Worm (Caenorhabditis elegans) whole organism, L4 larva: ENCODE data around the gene sre-20.
A peak's percentile ranks its signal among the peaks of the same experiment; 100 is the strongest.

Experiments
- T20F7.1 ChIP-seq: fragments of 200-800 bp; sonication (Bioruptor generic); optimal IDR thresholded peaks from 2 replicates; lab custom pipeline; 2018; ENCODE audit warnings: mild to moderate bottlenecking, missing genetic modification characterization, missing compliant biosample characterization
- T26A8.4 ChIP-seq: fragments of 200-800 bp; sonication (Bioruptor generic); IDR thresholded peaks from 2 replicates; pipeline ENCODE4 v1.3.6; 2022; ENCODE audit warnings: missing genetic modification characterization, missing compliant biosample characterization
- ZK337.2 ChIP-seq: fragments of 200-800 bp; sonication (Bioruptor generic); IDR thresholded peaks from 2 replicates; pipeline ENCODE4 v1.3.6; 2022; ENCODE audit warnings: missing genetic modification reagents, missing genetic modification characterization, missing compliant biosample characterization
- aly-2 ChIP-seq: sonication (generic microtip); optimal IDR thresholded peaks from 2 replicates; lab custom pipeline; 2018; ENCODE audit warnings: missing biosample characterization, missing genetic modification characterization
- ceh-20 ChIP-seq: fragments of 200-800 bp; sonication (Bioruptor generic); IDR thresholded peaks from 2 replicates; pipeline ENCODE4 v1.3.6; 2022; ENCODE audit warnings: missing genetic modification reagents, missing genetic modification characterization, missing compliant biosample characterization
- ceh-32 ChIP-seq: sonication (generic microtip); optimal IDR thresholded peaks from 2 replicates; lab custom pipeline; 2016; ENCODE audit warnings: mild to moderate bottlenecking, missing genetic modification characterization, missing compliant biosample characterization; ENCODE audit not compliant: poor library complexity
- ceh-44 ChIP-seq: fragments of 200-800 bp; sonication (Bioruptor generic); IDR thresholded peaks from 2 replicates; pipeline ENCODE4 v1.3.6; 2022; ENCODE audit warnings: missing genetic modification reagents, missing genetic modification characterization, missing compliant biosample characterization
- ctbp-1 ChIP-seq: fragments of 200-800 bp; sonication (Bioruptor generic); IDR thresholded peaks from 2 replicates; pipeline ENCODE4 v1.3.6; 2022; ENCODE audit warnings: missing genetic modification reagents, missing genetic modification characterization, missing compliant biosample characterization
- daf-16 ChIP-seq, 3 experiments: sonication (generic microtip); optimal IDR thresholded peaks; 2 replicates each; lab custom pipeline; 2016 to 2017; ENCODE audit warnings: missing genetic modification characterization in 3 of 3, missing genetic modification reagents in 3 of 3, mild to moderate bottlenecking in 2 of 3, missing compliant biosample characterization in 2 of 3, missing biosample characterization in 1 of 3, moderate library complexity in 1 of 3
- daf-19 ChIP-seq: fragments of 200-800 bp; sonication (Bioruptor generic); conservative IDR thresholded peaks from 2 replicates; pipeline ENCODE4 v1.3.6; 2022; ENCODE audit warnings: missing genetic modification characterization, missing compliant biosample characterization
- dmd-6 ChIP-seq: fragments of 200-800 bp; sonication (Bioruptor generic); IDR thresholded peaks from 2 replicates; pipeline ENCODE4 v1.3.6; 2022; ENCODE audit warnings: missing genetic modification reagents, missing genetic modification characterization, missing compliant biosample characterization
- gei-8 ChIP-seq: fragments of 200-800 bp; sonication (Bioruptor generic); optimal IDR thresholded peaks from 2 replicates; lab custom pipeline; 2018; ENCODE audit warnings: mild to moderate bottlenecking, missing genetic modification characterization, missing compliant biosample characterization
- hlh-30 ChIP-seq: sonication (generic microtip); optimal IDR thresholded peaks from 2 replicates; lab custom pipeline; 2017; ENCODE audit warnings: antibody characterized with exemption, mild to moderate bottlenecking, missing genetic modification characterization, missing compliant biosample characterization; ENCODE audit not compliant: insufficient read depth
- hmg-1.1 ChIP-seq: fragments of 200-800 bp; sonication (Bioruptor generic); IDR thresholded peaks from 2 replicates; pipeline ENCODE4 v1.3.6; 2022; ENCODE audit warnings: missing genetic modification reagents, missing genetic modification characterization, missing compliant biosample characterization
- lin-39 ChIP-seq: fragments of 150-350 bp; optimal IDR thresholded peaks from 2 replicates; lab custom pipeline; 2014; ENCODE audit warnings: missing biosample characterization, missing genetic modification reagents, missing genetic modification characterization
- madf-9 ChIP-seq: fragments of 200-800 bp; sonication (Bioruptor generic); conservative IDR thresholded peaks from 2 replicates; pipeline ENCODE4 v1.3.6; 2022; ENCODE audit warnings: missing genetic modification reagents, missing genetic modification characterization, missing compliant biosample characterization
- mdl-1 ChIP-seq, 2 experiments: fragments of 150-350 bp in 1 of 2; sonication (generic microtip) in 1 of 2; optimal IDR thresholded peaks; 2 replicates each; lab custom pipeline; 2014 to 2017; ENCODE audit warnings: missing biosample characterization in 2 of 2, missing genetic modification characterization in 2 of 2
- mdt-29 ChIP-seq: fragments of 200-800 bp; sonication (Bioruptor generic); IDR thresholded peaks from 2 replicates; pipeline ENCODE4 v1.3.6; 2022; ENCODE audit warnings: missing genetic modification reagents, missing genetic modification characterization, missing compliant biosample characterization
- mep-1 ChIP-seq: fragments of 150-350 bp; sonication (generic microtip); optimal IDR thresholded peaks from 3 replicates; lab custom pipeline; 2014; ENCODE audit warnings: missing biosample characterization, missing genetic modification characterization
- mxl-3 ChIP-seq: fragments of 200-800 bp; sonication (Bioruptor generic); optimal IDR thresholded peaks from 2 replicates; lab custom pipeline; 2018; ENCODE audit warnings: mild to moderate bottlenecking, missing genetic modification characterization, missing compliant biosample characterization
- nhr-102 ChIP-seq: sonication (generic microtip); optimal IDR thresholded peaks from 2 replicates; lab custom pipeline; 2016; ENCODE audit warnings: mild to moderate bottlenecking, missing genetic modification characterization, moderate library complexity, missing compliant biosample characterization
- nhr-28 ChIP-seq: fragments of 150-350 bp; optimal IDR thresholded peaks from 2 replicates; lab custom pipeline; 2014; ENCODE audit warnings: missing biosample characterization, missing genetic modification characterization
- nhr-41 ChIP-seq: fragments of 200-800 bp; sonication (Bioruptor generic); IDR thresholded peaks from 2 replicates; pipeline ENCODE4 v1.3.6; 2022; ENCODE audit warnings: missing genetic modification reagents, missing genetic modification characterization, missing compliant biosample characterization
- nhr-76 ChIP-seq: fragments of 150-350 bp; optimal IDR thresholded peaks from 2 replicates; lab custom pipeline; 2014; ENCODE audit warnings: missing biosample characterization, missing genetic modification characterization
- nhr-77 ChIP-seq: fragments of 150-350 bp; optimal IDR thresholded peaks from 2 replicates; lab custom pipeline; 2014; ENCODE audit warnings: missing biosample characterization, missing genetic modification characterization
- pha-4 ChIP-seq, 2 experiments: fragments of 150-350 bp in 1 of 2; fragments of 200-800 bp in 1 of 2; sonication (Bioruptor generic) in 1 of 2; IDR thresholded peaks in 1 of 2; optimal IDR thresholded peaks in 1 of 2; 2 replicates each; pipeline versions ENCODE4 v1.3.6 to Lab custom; 2014 to 2022; ENCODE audit warnings: missing genetic modification characterization in 2 of 2, missing genetic modification reagents in 2 of 2, missing biosample characterization in 1 of 2, missing compliant biosample characterization in 1 of 2
- php-3 ChIP-seq: fragments of 200-800 bp; sonication (Bioruptor generic); IDR thresholded peaks from 2 replicates; pipeline ENCODE4 v1.3.6; 2022; ENCODE audit warnings: missing genetic modification reagents, missing genetic modification characterization, missing compliant biosample characterization
- pqm-1 ChIP-seq: sonication (generic microtip); optimal IDR thresholded peaks from 2 replicates; lab custom pipeline; 2017; ENCODE audit warnings: missing biosample characterization, missing genetic modification characterization
- saeg-2 ChIP-seq: fragments of 200-800 bp; sonication (Bioruptor generic); IDR thresholded peaks from 2 replicates; pipeline ENCODE4 v1.3.6; 2022; ENCODE audit warnings: missing genetic modification reagents, missing genetic modification characterization, missing compliant biosample characterization
- spr-1 ChIP-seq: sonication (generic microtip); optimal IDR thresholded peaks from 2 replicates; lab custom pipeline; 2016; ENCODE audit warnings: mild to moderate bottlenecking, missing genetic modification characterization, missing compliant biosample characterization
- tag-97 ChIP-seq: fragments of 200-800 bp; sonication (Bioruptor generic); IDR thresholded peaks from 2 replicates; pipeline ENCODE4 v1.3.6; 2022; ENCODE audit warnings: missing genetic modification characterization, missing compliant biosample characterization
- unc-130 ChIP-seq: sonication (generic microtip); optimal IDR thresholded peaks from 2 replicates; lab custom pipeline; 2016; ENCODE audit warnings: missing genetic modification reagents, missing genetic modification characterization, missing compliant biosample characterization
- unc-62 ChIP-seq, 3 experiments: fragments of 150-350 bp in 1 of 3; sonication (generic microtip); optimal IDR thresholded peaks in 2 of 3; peaks in 1 of 3; 1 replicate in 1 of 3; 2 replicates in 2 of 3; lab custom pipeline; 2014 to 2017; ENCODE audit warnings: missing biosample characterization in 3 of 3, missing genetic modification characterization in 3 of 3, missing genetic modification reagents in 3 of 3, missing genotype in 1 of 3
- vab-7 ChIP-seq: fragments of 200-800 bp; sonication (Bioruptor generic); IDR thresholded peaks from 2 replicates; pipeline ENCODE4 v1.3.6; 2022; ENCODE audit warnings: missing genetic modification reagents, missing genetic modification characterization, missing compliant biosample characterization
- zag-1 ChIP-seq: fragments of 150-350 bp; optimal IDR thresholded peaks from 2 replicates; lab custom pipeline; 2014; ENCODE audit warnings: missing biosample characterization, missing genetic modification characterization
- ztf-7 ChIP-seq: fragments of 150-350 bp; optimal IDR thresholded peaks from 2 replicates; lab custom pipeline; 2014; ENCODE audit warnings: missing biosample characterization, missing genetic modification characterization

The sre-20 gene

DNA sequence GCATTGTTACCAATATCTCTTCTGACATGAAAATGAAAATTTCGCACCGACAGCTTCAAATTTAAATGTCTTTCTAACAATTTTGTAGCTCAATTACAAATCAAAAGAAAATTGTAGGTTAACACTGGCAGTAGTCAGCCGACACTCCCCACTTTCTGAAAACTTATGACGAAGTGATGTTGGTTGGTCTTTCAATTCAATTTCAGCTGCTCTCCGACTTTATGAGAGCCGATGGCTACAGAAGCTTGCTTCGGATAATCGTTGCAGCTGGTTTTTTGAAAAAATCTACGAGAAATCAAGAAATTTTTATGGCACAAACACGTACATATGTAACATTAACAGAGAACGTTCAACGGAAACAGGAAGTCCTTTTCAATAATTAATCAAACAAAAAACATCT, at the start of gene sre-20:
sre-20 (minus strand) TSS at position 101 of the 400 bp plus-strand sequence.
- TF ChIP-seq nhr-76 (tag; lab: Kevin White, UChicago) (no peak), php-3 (GFP tag; lab: Robert Waterston, UW) (no peak), ztf-7 (tag; lab: Kevin White, UChicago) (no peak), mep-1 (tag; lab: Kevin White, UChicago) (no peak), aly-2 (tag; lab: Kevin White, UChicago) (no peak), T26A8.4 (GFP tag; lab: Robert Waterston, UW) (no peak), nhr-28 (tag; lab: Kevin White, UChicago) (no peak), ctbp-1 (GFP tag; lab: Robert Waterston, UW) (no peak), hmg-1.1 (GFP tag; lab: Robert Waterston, UW) (no peak), zag-1 (tag; lab: Kevin White, UChicago) (no peak), unc-62 (GFP tag; optimal IDR thresholded peaks at IDR 0.05 in 1 of 2; lab: Kevin White, UChicago) (no peak), unc-62 (tag; optimal IDR thresholded peaks at IDR 0.05; lab: Kevin White, UChicago) (no peak), gei-8 (GFP tag; lab: Kevin White, UChicago) (no peak), nhr-41 (GFP tag; lab: Robert Waterston, UW) (no peak)

DNA sequence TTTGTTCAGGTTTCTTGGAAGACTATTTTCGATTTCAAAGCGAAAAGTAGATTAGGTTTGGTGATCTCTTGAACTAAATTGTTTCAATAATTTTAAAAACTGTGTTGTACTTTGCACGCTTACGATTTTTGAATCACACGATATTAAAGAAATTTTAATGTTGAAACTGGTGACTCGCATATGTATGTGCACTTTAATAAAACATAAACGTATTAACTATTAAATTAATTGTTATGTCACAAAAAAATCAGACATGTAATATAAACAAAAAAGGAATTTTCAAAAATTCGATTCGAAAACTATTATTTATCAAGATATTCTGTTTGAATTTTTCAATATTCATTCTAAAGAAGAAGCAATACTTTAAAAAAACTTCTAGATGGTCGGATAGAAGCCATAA, 42.5 kb upstream of the sre-20 start, which contains the start of gene ugt-15:
ugt-15 (plus strand) TSS at position 301 of the 400 bp plus-strand sequence.
- no peak for TF ChIP-seq ceh-44
- no peak for TF ChIP-seq mdt-29 (GFP tag; lab: Robert Waterston, UW)
- TF ChIP-seq ceh-20 (GFP tag; lab: Robert Waterston, UW): no peak
- TF ChIP-seq tag-97: no peak
- no peak for TF ChIP-seq spr-1
- TF ChIP-seq pha-4 (GFP tag; IDR thresholded peaks at IDR 0.05; lab: Robert Waterston, UW): no peak
- TF ChIP-seq pha-4 (tag; optimal IDR thresholded peaks at IDR 0.05; lab: Kevin White, UChicago): no peak

- TF ChIP-seq mxl-3: no peak
- TF ChIP-seq mdl-1 (tag; optimal IDR thresholded peaks at IDR 0.05; lab: Kevin White, UChicago): no peak
- no peak for TF ChIP-seq hlh-30 (tag; lab: Kevin White, UChicago)
- TF ChIP-seq nhr-28 (tag; lab: Kevin White, UChicago): peak; percentile 77
- no peak for TF ChIP-seq ZK337.2 (GFP tag; lab: Robert Waterston, UW)
- TF ChIP-seq unc-62 (GFP tag; optimal IDR thresholded peaks at IDR 0.05 in 1 of 2; lab: Kevin White, UChicago): peak in 1 of 2 experiments; percentile 6
- no peak for TF ChIP-seq unc-62 (tag; optimal IDR thresholded peaks at IDR 0.05; lab: Kevin White, UChicago)
- no peak for TF ChIP-seq unc-130 (GFP tag; lab: Kevin White, UChicago)
- no peak for TF ChIP-seq ceh-20 (GFP tag; lab: Robert Waterston, UW)
- TF ChIP-seq saeg-2 (GFP tag; lab: Robert Waterston, UW): no peak
- no peak for TF ChIP-seq daf-16 (GFP tag; optimal IDR thresholded peaks at IDR 0.05; lab: Kevin White, UChicago)
- peak; percentile 2 for TF ChIP-seq daf-16 (tag; optimal IDR thresholded peaks at IDR 0.05; lab: Kevin White, UChicago)
- no peak for TF ChIP-seq T20F7.1 (GFP tag; lab: Kevin White, UChicago)
- peak; percentile 10 for TF ChIP-seq nhr-102 (tag; lab: Kevin White, UChicago)
- TF ChIP-seq ceh-32 (tag; lab: Kevin White, UChicago): no peak
- TF ChIP-seq dmd-6: peak; percentile 24; the same call in 1 of the 2 replicates
- no peak for TF ChIP-seq daf-19 (GFP tag; lab: Robert Waterston, UW)
- TF ChIP-seq pqm-1 (tag; lab: Kevin White, UChicago): peak; percentile 50
- TF ChIP-seq hmg-1.1 (GFP tag; lab: Robert Waterston, UW): no peak
- peak; percentile 19 for TF ChIP-seq nhr-77
- TF ChIP-seq madf-9 (GFP tag; lab: Robert Waterston, UW): no peak
- no peak for TF ChIP-seq ctbp-1 (GFP tag; lab: Robert Waterston, UW)
- TF ChIP-seq vab-7 (GFP tag; lab: Robert Waterston, UW): no peak
- TF ChIP-seq lin-39: no peak
These were observed 40.0 kb upstream of the sre-20 start, which contains the start of gene ugt-16 for ce11 chrV:12824777-12825176. ugt-16 (plus strand) TSS chrV:12825024.
